Fruit fly (Drosophila melanogaster): ENCODE results near the gene CG6225.

The CG6225 gene

dm6 chr3R:12654253-12654623 is at the start of gene CG6225:
TSS of gene CG6225 (plus strand) at chr3R:12654577.
- TF ChIP-seq usp (GFP tag; optimal IDR thresholded peaks at IDR 0.05) = no peak
- TF ChIP-seq CG8478 (optimal IDR thresholded peaks at IDR 0.05) = no peak
- no peak for TF ChIP-seq EcR (GFP tag; optimal IDR thresholded peaks at IDR 0.05)
- TF ChIP-seq psq (optimal IDR thresholded peaks at IDR 0.05) = no peak

- TF ChIP-seq EcR (GFP tag; optimal IDR thresholded peaks at IDR 0.05) = no peak
- TF ChIP-seq CG8478 (optimal IDR thresholded peaks at IDR 0.05) = no peak
- no peak for TF ChIP-seq psq (optimal IDR thresholded peaks at IDR 0.05)
- no peak for TF ChIP-seq usp (GFP tag; optimal IDR thresholded peaks at IDR 0.05)
- no peak for TF ChIP-seq Dll (optimal IDR thresholded peaks at IDR 0.05)
- no peak for TF ChIP-seq pan (optimal IDR thresholded peaks at IDR 0.05)
These were observed 42.4 kb upstream of the CG6225 start for dm6 chr3R:12611973-12612372.

- TF ChIP-seq Dll (optimal IDR thresholded peaks at IDR 0.05) = no peak
- no peak for TF ChIP-seq pan (optimal IDR thresholded peaks at IDR 0.05)
- TF ChIP-seq CG8478 (optimal IDR thresholded peaks at IDR 0.05) = no peak
- no peak for TF ChIP-seq EcR (GFP tag; optimal IDR thresholded peaks at IDR 0.05)
- no peak for TF ChIP-seq psq (optimal IDR thresholded peaks at IDR 0.05)
- TF ChIP-seq usp (GFP tag; optimal IDR thresholded peaks at IDR 0.05) = no peak
These were observed 38.8 kb upstream of the CG6225 start for dm6 chr3R:12615553-12615952.

- TF ChIP-seq EcR (GFP tag; optimal IDR thresholded peaks at IDR 0.05) = no peak
These were observed 31.6 kb upstream of the CG6225 start for dm6 chr3R:12622778-12623177.

- TF ChIP-seq psq (optimal IDR thresholded peaks at IDR 0.05) (no peak), CG8478 (optimal IDR thresholded peaks at IDR 0.05) (no peak), Dll (optimal IDR thresholded peaks at IDR 0.05) (no peak), usp (GFP tag; optimal IDR thresholded peaks at IDR 0.05) (no peak), pan (optimal IDR thresholded peaks at IDR 0.05) (no peak), EcR (GFP tag; optimal IDR thresholded peaks at IDR 0.05) (no peak)
These were observed 29.5 kb upstream of the CG6225 start for dm6 chr3R:12624913-12625312.

dm6 chr3R:12626674-12627382 is 27.5 kb upstream of the CG6225 start:
- TF ChIP-seq usp (GFP tag; optimal IDR thresholded peaks at IDR 0.05) (no peak), psq (optimal IDR thresholded peaks at IDR 0.05) (no peak), pan (optimal IDR thresholded peaks at IDR 0.05) (no peak), Dll (optimal IDR thresholded peaks at IDR 0.05) (no peak), EcR (GFP tag; optimal IDR thresholded peaks at IDR 0.05) (no peak), CG8478 (optimal IDR thresholded peaks at IDR 0.05) (no peak)

dm6 chr3R:12627691-12628148 is 26.7 kb upstream of the CG6225 start, which contains the start of the genes Vha55 and Snx3:
TSS of gene Vha55 (minus strand) at chr3R:12627829.
TSS of gene Snx3 (plus strand) at chr3R:12628031.
- TF ChIP-seq usp (GFP tag; optimal IDR thresholded peaks at IDR 0.05) = no peak
- TF ChIP-seq EcR (GFP tag; optimal IDR thresholded peaks at IDR 0.05) = no peak
- no peak for TF ChIP-seq pan (optimal IDR thresholded peaks at IDR 0.05)
- no peak for TF ChIP-seq psq (optimal IDR thresholded peaks at IDR 0.05)
- TF ChIP-seq Dll (optimal IDR thresholded peaks at IDR 0.05) = no peak

- TF ChIP-seq CG8478 (optimal IDR thresholded peaks at IDR 0.05) (peak; percentile 9), usp (GFP tag; optimal IDR thresholded peaks at IDR 0.05) (no peak), psq (optimal IDR thresholded peaks at IDR 0.05) (no peak), Dll (optimal IDR thresholded peaks at IDR 0.05) (no peak), EcR (GFP tag; optimal IDR thresholded peaks at IDR 0.05) (no peak)
These were observed 25.9 kb upstream of the CG6225 start for dm6 chr3R:12628395-12628928.

dm6 chr3R:12630369-12630768 is 24.0 kb upstream of the CG6225 start, which contains the start of gene Not10:
TSS of gene Not10 (plus strand) at chr3R:12630647.
- TF ChIP-seq CG8478 (optimal IDR thresholded peaks at IDR 0.05) (no peak), pan (optimal IDR thresholded peaks at IDR 0.05) (no peak), usp (GFP tag; optimal IDR thresholded peaks at IDR 0.05) (no peak), psq (optimal IDR thresholded peaks at IDR 0.05) (no peak), EcR (GFP tag; optimal IDR thresholded peaks at IDR 0.05) (no peak), Dll (optimal IDR thresholded peaks at IDR 0.05) (no peak)

- TF ChIP-seq Dll (optimal IDR thresholded peaks at IDR 0.05) (no peak), EcR (GFP tag; optimal IDR thresholded peaks at IDR 0.05) (no peak), usp (GFP tag; optimal IDR thresholded peaks at IDR 0.05) (no peak), psq (optimal IDR thresholded peaks at IDR 0.05) (no peak), CG8478 (optimal IDR thresholded peaks at IDR 0.05) (no peak), pan (optimal IDR thresholded peaks at IDR 0.05) (no peak)
These were observed 21.3 kb upstream of the CG6225 start, which contains the start of gene CG18530 for dm6 chr3R:12633059-12633458. TSS of gene CG18530 (plus strand) at chr3R:12633359.

- TF ChIP-seq usp (GFP tag; optimal IDR thresholded peaks at IDR 0.05) = no peak
- TF ChIP-seq CG8478 (optimal IDR thresholded peaks at IDR 0.05) = no peak
- no peak for TF ChIP-seq EcR (GFP tag; optimal IDR thresholded peaks at IDR 0.05)
- TF ChIP-seq psq (optimal IDR thresholded peaks at IDR 0.05) = no peak
- no peak for TF ChIP-seq pan (optimal IDR thresholded peaks at IDR 0.05)
- no peak for TF ChIP-seq Dll (optimal IDR thresholded peaks at IDR 0.05)
These were observed 19.8 kb upstream of the CG6225 start, which contains the start of gene CG11598 for dm6 chr3R:12634617-12635016. TSS of gene CG11598 (plus strand) at chr3R:12634917.

dm6 chr3R:12636240-12636639 is 18.1 kb upstream of the CG6225 start, which contains the start of gene CG11600:
TSS of gene CG11600 (plus strand) at chr3R:12636540.
- TF ChIP-seq pan (optimal IDR thresholded peaks at IDR 0.05) = no peak
- no peak for TF ChIP-seq psq (optimal IDR thresholded peaks at IDR 0.05)
- no peak for TF ChIP-seq EcR (GFP tag; optimal IDR thresholded peaks at IDR 0.05)
- no peak for TF ChIP-seq CG8478 (optimal IDR thresholded peaks at IDR 0.05)
- TF ChIP-seq Dll (optimal IDR thresholded peaks at IDR 0.05) = no peak

Data from whole organism.